Fruit fly (Drosophila melanogaster): Measurements from ENCODE around the gene mrt.

mrt gene

DNA sequence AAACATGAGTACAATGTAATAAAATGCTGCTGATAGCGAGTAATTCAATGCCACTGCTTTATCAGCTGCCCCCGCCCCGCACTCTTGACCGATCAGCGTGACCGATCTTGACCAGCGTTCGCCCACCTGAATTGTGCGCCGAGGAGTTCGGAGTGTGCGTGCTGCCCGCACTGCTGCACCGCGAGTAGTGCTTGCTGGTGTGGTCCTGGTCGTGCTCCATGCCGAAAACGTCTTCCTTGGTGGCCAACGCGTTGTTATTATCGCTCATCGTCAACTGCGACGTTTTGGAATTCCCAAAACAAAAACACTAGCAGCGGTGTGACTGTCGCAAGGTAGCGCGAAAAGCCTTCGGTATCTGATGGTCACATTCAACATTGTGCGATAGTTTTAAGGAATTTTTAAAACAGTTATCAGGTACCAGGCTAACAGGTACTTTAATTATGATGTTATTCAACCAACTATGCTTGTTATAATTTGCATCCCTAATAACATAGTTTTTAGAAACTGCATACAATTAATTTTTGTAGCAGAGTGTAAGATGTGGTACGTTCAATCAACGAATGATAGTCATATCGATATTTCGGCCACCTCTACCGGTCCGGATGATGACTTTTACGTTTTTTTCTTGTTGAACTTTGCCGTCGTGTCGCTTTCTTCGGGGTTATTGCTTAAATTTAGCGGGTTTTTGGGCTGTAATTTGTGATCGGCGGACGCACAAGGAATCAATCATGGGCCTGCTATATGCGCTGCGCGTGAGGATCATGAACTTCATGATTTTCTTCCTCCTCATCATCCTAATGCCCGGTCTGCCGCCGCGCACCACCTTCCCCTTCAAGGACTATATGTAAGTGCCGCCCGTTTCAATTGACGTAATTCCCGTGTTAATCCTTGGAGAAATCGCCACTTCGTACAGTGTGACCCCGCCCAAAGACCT lies 6.0 kb upstream of the mrt start, which contains the start of the genes bigmax and Hmu (continued):
- peak; percentile 64 for TF ChIP-seq NK7.1 (GFP tag; optimal IDR thresholded peaks at IDR 0.05)
- peak; percentile 61 for TF ChIP-seq esg (GFP tag; conservative IDR thresholded peaks at IDR 0.05)
- peak; percentile 53 for TF ChIP-seq D19B (GFP tag; optimal IDR thresholded peaks at IDR 0.05)
- peak; percentile 92 for TF ChIP-seq mirr (GFP tag; optimal IDR thresholded peaks at IDR 0.05)
- TF ChIP-seq NC2α (GFP tag; optimal IDR thresholded peaks at IDR 0.05), result peak; percentile 41
- peak; percentile 22; the same call in 1 of the 2 replicates for TF ChIP-seq CG17612 (GFP tag; IDR thresholded peaks at IDR 0.05)
- TF ChIP-seq nerfin-1 (tag; optimal IDR thresholded peaks at IDR 0.05), result peak; percentile 78
- peak; percentile 14 for TF ChIP-seq run (tag; optimal IDR thresholded peaks at IDR 0.05)
- peak; percentile 67 for TF ChIP-seq CG12071 (GFP tag; optimal IDR thresholded peaks at IDR 0.05)
- TF ChIP-seq CG11695 (GFP tag; IDR thresholded peaks at IDR 0.05), result peak; percentile 78; the same call in 2 of the 3 replicates
- peak; percentile 74 for TF ChIP-seq CG8388 (GFP tag; optimal IDR thresholded peaks at IDR 0.05)
- TF ChIP-seq dpn (GFP tag; optimal IDR thresholded peaks at IDR 0.05), result peak; percentile 92 to 93
- peak; percentile 76 for TF ChIP-seq nerfin-2 (GFP tag; IDR thresholded peaks at IDR 0.05; ENCODE audit: partially characterized antibody)
- TF ChIP-seq CG12769 (tag; optimal IDR thresholded peaks at IDR 0.05), result peak; percentile 91
- TF ChIP-seq BEAF-32 (GFP tag; optimal IDR thresholded peaks at IDR 0.05), result peak; percentile 99
- peak; percentile 86 for TF ChIP-seq ERR (GFP tag; optimal IDR thresholded peaks at IDR 0.05)
- peak; percentile 76 for TF ChIP-seq CG10209 (GFP tag; optimal IDR thresholded peaks at IDR 0.05)
- TF ChIP-seq Atf6 (GFP tag; IDR thresholded peaks at IDR 0.05), result peak; percentile 77
- TF ChIP-seq H15 (GFP tag; IDR thresholded peaks at IDR 0.05), result peak; percentile 75
- TF ChIP-seq Dip2 (GFP tag; IDR thresholded peaks at IDR 0.05), result no peak
- peak; percentile 86 for TF ChIP-seq ttk (GFP tag; IDR thresholded peaks at IDR 0.05)
- peak; percentile 65; the same call in 2 of the 3 replicates for TF ChIP-seq CG3726 (GFP tag; IDR thresholded peaks at IDR 0.05)
- TF ChIP-seq CG6272 (GFP tag; IDR thresholded peaks at IDR 0.05), result peak; percentile 80
- no peak for TF ChIP-seq HLHmδ (GFP tag; optimal IDR thresholded peaks at IDR 0.05)
- no peak for TF ChIP-seq CG6765 (GFP tag; optimal IDR thresholded peaks at IDR 0.05)
- peak; percentile 97 for TF ChIP-seq sna (GFP tag; IDR thresholded peaks at IDR 0.05; ENCODE audit: partially characterized antibody)
- TF ChIP-seq CG13424 (tag; optimal IDR thresholded peaks at IDR 0.05), result peak; percentile 86
- peak; percentile 86 for TF ChIP-seq CG33213 (GFP tag; optimal IDR thresholded peaks at IDR 0.05)
- TF ChIP-seq CG4854 (GFP tag; optimal IDR thresholded peaks at IDR 0.05), result peak; percentile 69
- TF ChIP-seq Optix (GFP tag; IDR thresholded peaks at IDR 0.05), result peak; percentile 74; the same call in 2 of the 3 replicates
- peak; percentile 69; the same call in 2 of the 3 replicates for TF ChIP-seq CG7357 (GFP tag; IDR thresholded peaks at IDR 0.05)
- peak; percentile 88 for TF ChIP-seq CG14710 (tag; optimal IDR thresholded peaks at IDR 0.05)
- peak; percentile 67 for TF ChIP-seq CG7556 (GFP tag; optimal IDR thresholded peaks at IDR 0.05)
- peak; percentile 86 for TF ChIP-seq Opbp (GFP tag; IDR thresholded peaks at IDR 0.05; ENCODE audit: partially characterized antibody)
- peak; percentile 92 for TF ChIP-seq CG8944 (GFP tag; optimal IDR thresholded peaks at IDR 0.05)
- no peak for TF ChIP-seq CG8478 (optimal IDR thresholded peaks at IDR 0.05)
- TF ChIP-seq lola (GFP tag; optimal IDR thresholded peaks at IDR 0.05), result peak in 1 of 3 experiments; percentile 70
- peak; percentile 85 for TF ChIP-seq ken (GFP tag; IDR thresholded peaks at IDR 0.05)
- peak; percentile 31 for TF ChIP-seq CG11398 (GFP tag; optimal IDR thresholded peaks at IDR 0.05)
- TF ChIP-seq HHEX (GFP tag; optimal IDR thresholded peaks at IDR 0.05), result peak; percentile 74
- TF ChIP-seq CG15011 (GFP tag; optimal IDR thresholded peaks at IDR 0.05), result peak; percentile 6
- peak; percentile 50 for TF ChIP-seq CG33557 (GFP tag; optimal IDR thresholded peaks at IDR 0.05)
- TF ChIP-seq CG10654 (GFP tag; optimal IDR thresholded peaks at IDR 0.05), result peak; percentile 78
- peak; percentile 81 for TF ChIP-seq emc (GFP tag; optimal IDR thresholded peaks at IDR 0.05)
- TF ChIP-seq wdn (GFP tag; IDR thresholded peaks at IDR 0.05), result peak; percentile 79
- TF ChIP-seq Bdp1 (GFP tag; optimal IDR thresholded peaks at IDR 0.05), result peak; percentile 68
- peak; percentile 80 for TF ChIP-seq stwl (tag; optimal IDR thresholded peaks at IDR 0.05)
